Worm (Caenorhabditis elegans) whole organism, L3 larva: Measurements from ENCODE around the gene R52.5.

ENCODE experiments used
- R02D3.7 ChIP-seq: fragments of 150-350 bp; optimal IDR thresholded peaks from 2 replicates; lab custom pipeline; 2014; ENCODE audit warnings: missing biosample characterization, missing genetic modification characterization
- ZK546.5 ChIP-seq: sonication (generic microtip); optimal IDR thresholded peaks from 2 replicates; lab custom pipeline; 2017; ENCODE audit warnings: missing biosample characterization, missing genetic modification characterization
- ceh-16 ChIP-seq: sonication (generic microtip); optimal IDR thresholded peaks from 2 replicates; lab custom pipeline; 2017; ENCODE audit warnings: missing biosample characterization, missing genetic modification characterization
- ceh-28 ChIP-seq: fragments of 150-350 bp; optimal IDR thresholded peaks from 2 replicates; lab custom pipeline; 2014; ENCODE audit warnings: missing biosample characterization, missing genetic modification reagents, missing genetic modification characterization
- daf-12 ChIP-seq: fragments of 150-350 bp; optimal IDR thresholded peaks from 2 replicates; lab custom pipeline; 2014; ENCODE audit warnings: missing biosample characterization, missing genetic modification reagents, missing genetic modification characterization
- egl-27 ChIP-seq: sonication (generic microtip); optimal IDR thresholded peaks from 4 replicates; lab custom pipeline; 2017; ENCODE audit warnings: missing biosample characterization, missing genetic modification reagents, missing genetic modification characterization
- elt-2 ChIP-seq: sonication (generic microtip); optimal IDR thresholded peaks from 2 replicates; lab custom pipeline; 2016; ENCODE audit warnings: missing genetic modification reagents, mild to moderate bottlenecking, missing genetic modification characterization, missing compliant biosample characterization
- elt-3 ChIP-seq, 3 experiments: fragments of 150-350 bp in 1 of 3; sonication (generic microtip) in 2 of 3; optimal IDR thresholded peaks; 2 replicates in 2 of 3; 4 replicates in 1 of 3; lab custom pipeline; 2014 to 2017; ENCODE audit warnings: missing biosample characterization in 3 of 3, missing genetic modification characterization in 3 of 3
- fkh-10 ChIP-seq: sonication (generic microtip); optimal IDR thresholded peaks from 2 replicates; lab custom pipeline; 2017; ENCODE audit warnings: missing biosample characterization, missing genetic modification reagents, missing genetic modification characterization
- fkh-2 ChIP-seq: fragments of 150-350 bp; optimal IDR thresholded peaks from 2 replicates; lab custom pipeline; 2014; ENCODE audit warnings: missing biosample characterization, missing genetic modification reagents, missing genetic modification characterization
- fos-1 ChIP-seq: fragments of 150-350 bp; optimal IDR thresholded peaks from 2 replicates; lab custom pipeline; 2014; ENCODE audit warnings: missing biosample characterization, missing genetic modification characterization
- hmg-11 ChIP-seq: sonication (generic microtip); optimal IDR thresholded peaks from 2 replicates; lab custom pipeline; 2016; ENCODE audit warnings: missing genetic modification characterization, missing compliant biosample characterization
- jun-1 ChIP-seq: fragments of 150-350 bp; optimal IDR thresholded peaks from 2 replicates; lab custom pipeline; 2014; ENCODE audit warnings: missing biosample characterization, missing genetic modification reagents, missing genetic modification characterization
- lin-15B ChIP-seq: fragments of 150-350 bp; optimal IDR thresholded peaks from 2 replicates; lab custom pipeline; 2014; ENCODE audit warnings: missing biosample characterization, missing genetic modification characterization
- lin-39 ChIP-seq: fragments of 150-350 bp; optimal IDR thresholded peaks from 2 replicates; lab custom pipeline; 2018; ENCODE audit warnings: missing biosample characterization, missing genetic modification reagents, missing genetic modification characterization
- lsy-12 ChIP-seq: sonication (generic microtip); optimal IDR thresholded peaks from 2 replicates; lab custom pipeline; 2016; ENCODE audit warnings: mild to moderate bottlenecking, missing genetic modification characterization, missing compliant biosample characterization
- nfya-1 ChIP-seq: sonication (generic microtip); optimal IDR thresholded peaks from 2 replicates; lab custom pipeline; 2017; ENCODE audit warnings: missing genetic modification characterization, mild to moderate bottlenecking, missing compliant biosample characterization, antibody characterized with exemption, moderate library complexity; ENCODE audit not compliant: insufficient read depth
- nhr-12 ChIP-seq: fragments of 150-350 bp; optimal IDR thresholded peaks from 2 replicates; lab custom pipeline; 2014; ENCODE audit warnings: missing biosample characterization, missing genetic modification characterization
- nhr-237 ChIP-seq: fragments of 150-350 bp; optimal IDR thresholded peaks from 2 replicates; lab custom pipeline; 2014; ENCODE audit warnings: missing biosample characterization, missing genetic modification characterization
- nhr-25 ChIP-seq: sonication (generic microtip); optimal IDR thresholded peaks from 2 replicates; lab custom pipeline; 2017; ENCODE audit warnings: missing biosample characterization, missing genetic modification characterization
- nhr-28 ChIP-seq: fragments of 150-350 bp; optimal IDR thresholded peaks from 2 replicates; lab custom pipeline; 2014; ENCODE audit warnings: missing biosample characterization, missing genetic modification characterization
- nhr-67 ChIP-seq: fragments of 150-350 bp; optimal IDR thresholded peaks from 2 replicates; lab custom pipeline; 2014; ENCODE audit warnings: missing biosample characterization, missing genetic modification characterization
- nhr-76 ChIP-seq: fragments of 150-350 bp; sonication (generic microtip); optimal IDR thresholded peaks from 5 replicates; lab custom pipeline; 2014; ENCODE audit warnings: missing biosample characterization, missing genetic modification characterization
- pha-4 ChIP-seq: fragments of 150-350 bp; optimal IDR thresholded peaks from 2 replicates; lab custom pipeline; 2014; ENCODE audit warnings: missing biosample characterization, missing genetic modification reagents, missing genetic modification characterization
- sea-2 ChIP-seq: fragments of 150-350 bp; sonication (generic microtip); optimal IDR thresholded peaks from 4 replicates; lab custom pipeline; 2014; ENCODE audit warnings: missing biosample characterization, missing genetic modification reagents, missing genetic modification characterization
- skn-1 ChIP-seq: fragments of 150-350 bp; optimal IDR thresholded peaks from 2 replicates; lab custom pipeline; 2014; ENCODE audit warnings: missing biosample characterization, missing genetic modification characterization
- snpc-4 ChIP-seq: fragments of 150-350 bp; optimal IDR thresholded peaks from 2 replicates; lab custom pipeline; 2014; ENCODE audit warnings: missing biosample characterization, missing genetic modification characterization
- tbx-2 ChIP-seq: sonication (generic microtip); optimal IDR thresholded peaks from 2 replicates; lab custom pipeline; 2016; ENCODE audit warnings: mild to moderate bottlenecking, missing genetic modification characterization, missing compliant biosample characterization
- zag-1 ChIP-seq: fragments of 150-350 bp; optimal IDR thresholded peaks from 2 replicates; lab custom pipeline; 2014; ENCODE audit warnings: missing biosample characterization, missing genetic modification characterization
- ztf-11 ChIP-seq: fragments of 150-350 bp; optimal IDR thresholded peaks from 2 replicates; lab custom pipeline; 2014; ENCODE audit warnings: missing biosample characterization, missing genetic modification characterization
- ztf-4 ChIP-seq: fragments of 150-350 bp; optimal IDR thresholded peaks from 2 replicates; lab custom pipeline; 2014; ENCODE audit warnings: missing biosample characterization, missing genetic modification characterization

Gene R52.5

ce11 chrII:2112948-2113347, 3.1 kb upstream of the R52.5 start, which contains the start of gene R52.6:
R52.6 (minus strand) TSS chrII:2113048.
- TF ChIP-seq zag-1 (tag; lab: Kevin White, UChicago): no peak
- no peak for TF ChIP-seq nhr-12 (tag; lab: Kevin White, UChicago)
- TF ChIP-seq ZK546.5 (tag; lab: Kevin White, UChicago): no peak
- no peak for TF ChIP-seq tbx-2 (tag; lab: Kevin White, UChicago)
- no peak for TF ChIP-seq snpc-4 (tag; lab: Kevin White, UChicago)
- no peak for TF ChIP-seq egl-27

ce11 chrII:2108295-2108694, 1.5 kb downstream of the R52.5 start, which contains the start of gene R52.4:
R52.4 (minus strand) TSS chrII:2108395.
- TF ChIP-seq daf-12 (tag; lab: Kevin White, UChicago) (no peak), ztf-11 (tag; lab: Kevin White, UChicago) (no peak), sea-2 (GFP tag; lab: Kevin White, UChicago) (no peak), nhr-237 (tag; lab: Kevin White, UChicago) (no peak), nhr-25 (tag; lab: Kevin White, UChicago) (no peak), fos-1 (tag; lab: Kevin White, UChicago) (no peak), snpc-4 (tag; lab: Kevin White, UChicago) (no peak), zag-1 (tag; lab: Kevin White, UChicago) (no peak), ZK546.5 (tag; lab: Kevin White, UChicago) (no peak), fkh-10 (no peak), skn-1 (tag; lab: Kevin White, UChicago) (no peak)

- no peak for TF ChIP-seq pha-4
- peak; percentile 60 for TF ChIP-seq elt-2 (tag; lab: Kevin White, UChicago)
Measured at ce11 chrII:2099139-2099976, 10.5 kb downstream of the R52.5 start, which contains the start of gene math-42. math-42 (plus strand) TSS chrII:2099926.

DNA sequence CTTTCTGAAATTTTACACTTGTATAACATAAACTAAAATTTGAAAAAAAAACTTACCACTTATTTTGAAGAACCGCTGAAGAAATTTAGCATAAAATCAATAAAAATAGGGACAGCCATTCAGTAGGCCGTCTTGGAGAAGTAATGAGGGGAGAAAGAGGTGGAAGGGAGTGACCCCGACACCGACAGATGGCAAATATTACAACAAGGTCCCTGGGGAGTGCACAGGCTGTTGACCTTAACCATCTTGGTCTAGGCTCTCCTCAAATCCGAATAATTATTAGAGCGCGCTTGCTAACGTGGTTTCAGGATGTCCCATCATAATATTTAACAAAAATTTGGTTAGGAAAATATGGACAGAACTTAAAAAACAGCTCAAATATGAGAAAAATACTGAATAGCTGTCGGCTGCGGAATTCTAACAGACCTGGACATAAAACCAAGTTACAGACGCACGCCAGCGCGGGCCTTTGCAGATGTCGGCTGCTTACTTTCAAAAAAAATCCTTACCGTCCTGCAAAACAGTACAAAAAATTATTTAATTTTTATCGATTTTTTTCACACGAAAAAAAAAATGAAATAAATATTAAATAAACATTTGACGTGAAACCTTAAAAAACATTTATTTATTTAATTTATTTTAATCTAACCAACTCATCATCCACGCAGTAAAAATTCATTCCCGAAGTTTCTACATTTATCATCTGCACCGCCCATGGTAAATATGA, 14.8 kb downstream of the R52.5 start, which contains the start of gene T16A1.2:
TSS of gene T16A1.2 (plus strand) at position 677 of the 727 bp plus-strand sequence.
- no peak for TF ChIP-seq lsy-12 (tag; lab: Kevin White, UChicago)

DNA sequence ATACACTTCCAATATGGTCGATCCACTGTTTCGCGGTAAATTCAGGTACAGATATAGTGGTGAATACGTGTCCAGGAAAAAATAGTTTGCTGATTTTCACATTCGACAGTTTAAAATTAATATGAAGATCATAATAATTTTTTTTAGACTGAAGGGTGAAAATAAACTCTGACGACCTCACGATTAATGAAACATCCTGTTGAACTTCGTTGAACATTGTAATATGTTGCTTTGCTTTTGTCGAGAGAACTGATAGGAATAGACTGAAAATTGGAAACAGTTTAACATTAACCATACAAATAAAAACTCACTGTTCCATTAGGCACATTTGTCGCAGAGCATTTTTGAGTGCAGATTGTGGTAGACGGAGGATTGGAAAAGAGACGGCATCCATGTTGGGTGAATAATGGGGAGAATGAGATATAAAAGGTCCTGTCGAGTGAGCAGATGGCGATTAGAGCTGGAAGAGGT, 16.4 kb downstream of the R52.5 start, which contains the start of gene fbxb-37:
TSS of gene fbxb-37 (minus strand) at position 421 of the 471 bp plus-strand sequence.
- no peak for TF ChIP-seq elt-3 (tag; optimal IDR thresholded peaks at IDR 0.05; lab: Kevin White, UChicago)
- no peak for TF ChIP-seq ztf-11 (tag; lab: Kevin White, UChicago)
- TF ChIP-seq ztf-4 (tag; lab: Kevin White, UChicago): no peak
- no peak for TF ChIP-seq snpc-4 (tag; lab: Kevin White, UChicago)
- TF ChIP-seq jun-1 (tag; lab: Kevin White, UChicago): no peak
- TF ChIP-seq ceh-28 (tag; lab: Kevin White, UChicago): no peak
- TF ChIP-seq daf-12 (tag; lab: Kevin White, UChicago): no peak
- TF ChIP-seq nhr-28 (tag; lab: Kevin White, UChicago): no peak
- TF ChIP-seq, all 47 proteins: peak for 0

DNA sequence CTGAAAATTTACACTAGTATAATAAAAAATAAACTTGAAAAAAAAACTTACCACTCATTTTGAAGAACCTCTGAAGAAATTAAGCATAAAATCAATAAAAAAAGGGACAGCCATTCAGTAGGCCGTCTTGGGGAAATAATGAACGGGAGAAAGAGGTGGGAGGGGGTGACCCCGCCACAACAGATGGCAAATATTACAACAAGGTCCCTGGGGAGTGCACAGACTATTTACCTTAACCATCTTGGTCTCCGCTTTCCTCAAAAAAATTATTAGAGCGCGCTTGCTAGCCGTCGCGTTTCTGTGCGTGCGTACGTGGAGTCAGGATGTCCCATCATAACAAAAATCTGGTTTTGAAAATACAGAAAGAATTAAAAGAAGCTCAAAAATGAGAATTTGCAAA, 17.9 kb downstream of the R52.5 start, which contains the start of gene T16A1.10:
TSS of gene T16A1.10 (minus strand) at position 123 of the 400 bp plus-strand sequence.
- no peak for TF ChIP-seq elt-3 (tag; optimal IDR thresholded peaks at IDR 0.05; lab: Kevin White, UChicago)
- TF ChIP-seq jun-1 (tag; lab: Kevin White, UChicago): no peak
- no peak for TF ChIP-seq hmg-11
- TF ChIP-seq fkh-10: no peak
- no peak for TF ChIP-seq daf-12 (tag; lab: Kevin White, UChicago)
- no peak for TF ChIP-seq nhr-67
- no peak for TF ChIP-seq nhr-237 (tag; lab: Kevin White, UChicago)
- TF ChIP-seq ztf-4 (tag; lab: Kevin White, UChicago): no peak
- TF ChIP-seq ceh-16: no peak
- TF ChIP-seq nhr-76: no peak
- TF ChIP-seq lin-15B (tag; lab: Kevin White, UChicago): no peak
- no peak for TF ChIP-seq fkh-2 (tag; lab: Kevin White, UChicago)
- TF ChIP-seq ztf-11 (tag; lab: Kevin White, UChicago): no peak
- TF ChIP-seq nhr-25 (tag; lab: Kevin White, UChicago): no peak
- no peak for TF ChIP-seq lin-39 (tag; lab: Kevin White, UChicago)
- TF ChIP-seq zag-1 (tag; lab: Kevin White, UChicago): no peak
- TF ChIP-seq nfya-1 (tag; lab: Kevin White, UChicago): no peak
- no peak for TF ChIP-seq R02D3.7 (tag; lab: Kevin White, UChicago)
